Worm (Caenorhabditis elegans): Measurements from ENCODE around the gene B0563.10.

- TF ChIP-seq ztf-18 (tag; optimal IDR thresholded peaks at IDR 0.05) (no peak), repo-1 (tag; optimal IDR thresholded peaks at IDR 0.05) (no peak), K12H6.12 (tag; optimal IDR thresholded peaks at IDR 0.05) (no peak), ztf-3 (GFP tag; optimal IDR thresholded peaks at IDR 0.05) (no peak), mel-28 (tag; optimal IDR thresholded peaks at IDR 0.05; ENCODE audit: borderline replicate concordance) (no peak), ztf-6 (GFP tag; IDR thresholded peaks at IDR 0.05) (no peak), dpl-1 (GFP tag; optimal IDR thresholded peaks at IDR 0.05) (no peak), snpc-4 (GFP tag; optimal IDR thresholded peaks at IDR 0.05) (no peak), snpc-4 (tag; optimal IDR thresholded peaks at IDR 0.05) (no peak), attf-3 (GFP tag; conservative IDR thresholded peaks at IDR 0.05) (no peak)
Observed at ce11 chrX:9195375-9196098, 28.5 kb upstream of the B0563.10 start.
